Fruit fly (Drosophila melanogaster): Measurements from ENCODE around the gene CG32750.

CG32750 gene

dm6 chrX:6179428-6179827, 16.8 kb downstream of the CG32750 start (continued):
- TF ChIP-seq wdn (GFP tag; IDR thresholded peaks at IDR 0.05) = no peak
- no peak for TF ChIP-seq pan (optimal IDR thresholded peaks at IDR 0.05)
- TF ChIP-seq pan (GFP tag; optimal IDR thresholded peaks at IDR 0.05 in 1 of 2, IDR thresholded peaks at IDR 0.05 in 1 of 2) = peak in 1 of 2 experiments; percentile 51
- TF ChIP-seq NFAT (GFP tag; IDR thresholded peaks at IDR 0.05) = peak; percentile 14; the same call in 1 of the 2 replicates
- TF ChIP-seq CG3838 (GFP tag; optimal IDR thresholded peaks at IDR 0.05) = no peak
- 0 out of 2 replicates have a peak, but pooled peaks have one; percentile 30 for TF ChIP-seq danr (GFP tag; IDR thresholded peaks at IDR 0.05)
- peak; percentile 12 for TF ChIP-seq CG12391 (tag; optimal IDR thresholded peaks at IDR 0.05)
- TF ChIP-seq CG33557 (GFP tag; optimal IDR thresholded peaks at IDR 0.05) = no peak
- TF ChIP-seq Drgx (GFP tag; IDR thresholded peaks at IDR 0.05) = peak; percentile 57
- no peak for TF ChIP-seq zen (tag; optimal IDR thresholded peaks at IDR 0.05)
- 0 out of 3 replicates have a peak, but pooled peaks have one; percentile 23 for TF ChIP-seq CG34422 (GFP tag; IDR thresholded peaks at IDR 0.05)
- TF ChIP-seq CG33213 (GFP tag; optimal IDR thresholded peaks at IDR 0.05) = peak; percentile 3
- TF ChIP-seq fd96Cb (tag; optimal IDR thresholded peaks at IDR 0.05) = peak; percentile 23
- TF ChIP-seq her (GFP tag; optimal IDR thresholded peaks at IDR 0.05) = no peak
- TF ChIP-seq tin (GFP tag; optimal IDR thresholded peaks at IDR 0.05) = peak; percentile 45
- no peak for TF ChIP-seq gcm2 (GFP tag; optimal IDR thresholded peaks at IDR 0.05)
- peak; percentile 49 for TF ChIP-seq bab2 (GFP tag; optimal IDR thresholded peaks at IDR 0.05)
- TF ChIP-seq gcm (GFP tag; optimal IDR thresholded peaks at IDR 0.05) = no peak
- TF ChIP-seq Atf-2 (GFP tag; optimal IDR thresholded peaks at IDR 0.05) = no peak
- peak; percentile 26 for TF ChIP-seq CG7556 (GFP tag; optimal IDR thresholded peaks at IDR 0.05)
- peak; percentile 15 for TF ChIP-seq CG13775 (GFP tag; optimal IDR thresholded peaks at IDR 0.05)
- no peak for TF ChIP-seq fru (optimal IDR thresholded peaks at IDR 0.05)
- TF ChIP-seq Antp (GFP tag; optimal IDR thresholded peaks at IDR 0.05) = peak; percentile 52
- TF ChIP-seq amos (GFP tag; IDR thresholded peaks at IDR 0.05; ENCODE audit: partially characterized antibody) = no peak
- TF ChIP-seq eyg (GFP tag; optimal IDR thresholded peaks at IDR 0.05) = no peak
- no peak for TF ChIP-seq ap (GFP tag; IDR thresholded peaks at IDR 0.05)
- no peak for TF ChIP-seq CG1233 (GFP tag; optimal IDR thresholded peaks at IDR 0.05)
- TF ChIP-seq CG15011 (GFP tag; optimal IDR thresholded peaks at IDR 0.05) = no peak
- TF ChIP-seq gro (GFP tag; optimal IDR thresholded peaks at IDR 0.05) = peak; percentile 27
- TF ChIP-seq CG12071 (GFP tag; optimal IDR thresholded peaks at IDR 0.05) = peak; percentile 28
- peak; percentile 63 for TF ChIP-seq lab (GFP tag; optimal IDR thresholded peaks at IDR 0.05)
- TF ChIP-seq Asciz (GFP tag; optimal IDR thresholded peaks at IDR 0.05) = no peak
- 0 out of 2 replicates have a peak, but pooled peaks have one; percentile 24 for TF ChIP-seq CG32772 (GFP tag; IDR thresholded peaks at IDR 0.05)
- peak; percentile 5 for TF ChIP-seq pum (GFP tag; optimal IDR thresholded peaks at IDR 0.05)
- no peak for TF ChIP-seq CG4282 (GFP tag; optimal IDR thresholded peaks at IDR 0.05)
- no peak for TF ChIP-seq CG10543 (GFP tag; optimal IDR thresholded peaks at IDR 0.05)
- TF ChIP-seq ac (GFP tag; optimal IDR thresholded peaks at IDR 0.05) = no peak
- no peak for TF ChIP-seq fd64A (GFP tag; optimal IDR thresholded peaks at IDR 0.05)
- no peak for TF ChIP-seq CG4617 (GFP tag; optimal IDR thresholded peaks at IDR 0.05; ENCODE audit: borderline replicate concordance)
- TF ChIP-seq nmo (GFP tag; optimal IDR thresholded peaks at IDR 0.05) = peak; percentile 26
- peak; percentile 13 for TF ChIP-seq CG9817 (tag; optimal IDR thresholded peaks at IDR 0.05)
- no peak for TF ChIP-seq CG5245 (GFP tag; optimal IDR thresholded peaks at IDR 0.05)
- no peak for TF ChIP-seq CG9215 (GFP tag; IDR thresholded peaks at IDR 0.05)
- no peak for TF ChIP-seq ro (GFP tag; IDR thresholded peaks at IDR 0.05)
- TF ChIP-seq CG18011 (GFP tag; optimal IDR thresholded peaks at IDR 0.05) = peak; percentile 14
- TF ChIP-seq CG6854 (GFP tag; optimal IDR thresholded peaks at IDR 0.05) = no peak
- no peak for TF ChIP-seq Doc3 (GFP tag; IDR thresholded peaks at IDR 0.05; ENCODE audit: partially characterized antibody)
- TF ChIP-seq CG6254 (GFP tag; optimal IDR thresholded peaks at IDR 0.05) = no peak
- TF ChIP-seq CG4730 (GFP tag; IDR thresholded peaks at IDR 0.05) = no peak
- TF ChIP-seq CG10209 (GFP tag; optimal IDR thresholded peaks at IDR 0.05) = peak; percentile 12
- no peak for TF ChIP-seq kni (GFP tag; optimal IDR thresholded peaks at IDR 0.05)
